Fruit fly (Drosophila melanogaster): ENCODE data around the gene CG3165.

DNA sequence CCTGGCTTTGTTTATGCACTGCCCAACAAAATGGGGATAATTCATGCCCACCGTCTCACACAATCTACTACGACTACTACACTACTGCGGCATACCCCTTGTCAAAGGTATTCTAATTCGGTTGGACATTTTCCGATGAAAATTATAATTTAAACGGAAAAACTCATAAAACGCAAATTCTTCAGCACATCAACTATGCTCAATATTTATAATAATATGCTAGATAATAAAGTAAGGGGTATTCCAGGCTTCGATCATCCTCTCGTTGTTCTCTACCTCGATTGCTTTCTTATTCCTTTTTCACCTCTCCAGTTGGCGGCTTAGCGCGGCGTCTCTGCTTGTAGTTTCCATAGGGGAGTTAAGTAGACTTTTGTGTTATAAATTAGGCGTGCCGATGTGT lies 35.6 kb upstream of the CG3165 start:
- TF ChIP-seq pad (GFP tag; optimal IDR thresholded peaks at IDR 0.05) (no peak), CG7045 (GFP tag; optimal IDR thresholded peaks at IDR 0.05) (no peak), Mnt (GFP tag; optimal IDR thresholded peaks at IDR 0.05) (no peak), Clk (GFP tag; optimal IDR thresholded peaks at IDR 0.05) (no peak), CG7101 (tag; optimal IDR thresholded peaks at IDR 0.05) (no peak), kay (GFP tag; ENCODE audit: borderline replicate concordance) (peak; percentile 75), toe (GFP tag; optimal IDR thresholded peaks at IDR 0.05) (no peak), CG1620 (GFP tag; optimal IDR thresholded peaks at IDR 0.05) (no peak), CG33017 (tag; optimal IDR thresholded peaks at IDR 0.05) (no peak), cic (GFP tag; optimal IDR thresholded peaks at IDR 0.05) (no peak), CG5204 (GFP tag; optimal IDR thresholded peaks at IDR 0.05) (no peak), bab1 (GFP tag; optimal IDR thresholded peaks at IDR 0.05) (no peak), CG14711 (tag; optimal IDR thresholded peaks at IDR 0.05) (no peak), cnc (optimal IDR thresholded peaks at IDR 0.05) (no peak)
